Worm (Caenorhabditis elegans): ENCODE results near the gene srsx-17.

DNA sequence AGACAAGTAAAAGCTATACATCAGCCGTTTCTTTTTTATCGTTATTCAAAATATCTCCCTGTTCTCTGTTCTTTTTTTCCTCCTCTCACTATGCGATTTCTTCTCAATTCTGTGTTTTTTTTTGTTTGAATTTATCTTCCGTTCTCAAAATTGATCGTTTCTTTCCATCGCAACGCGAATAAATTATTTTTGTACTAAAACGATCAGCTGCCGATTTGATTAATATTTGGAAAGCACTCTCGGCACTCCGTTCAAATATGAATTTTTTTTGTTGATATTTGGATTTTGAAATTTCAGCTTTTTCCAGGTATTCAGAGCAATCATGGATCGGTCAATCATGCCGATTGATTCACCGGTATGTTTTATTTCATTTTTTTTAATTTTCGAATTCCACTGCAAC lies 15.7 kb downstream of the srsx-17 start, which contains the start of gene pst-1:
- TF ChIP-seq nhr-28 (tag; optimal IDR thresholded peaks at IDR 0.05) (no peak), nhr-2 (tag; optimal IDR thresholded peaks at IDR 0.05) (no peak), unc-39 (tag; optimal IDR thresholded peaks at IDR 0.05) (no peak), bed-3 (GFP tag; optimal IDR thresholded peaks at IDR 0.05) (no peak)
